Worm (Caenorhabditis elegans) whole organism, L3 larva: ENCODE measurements around the gene skpo-2.

Source experiments
- ceh-9 ChIP-seq: sonication (generic microtip); optimal IDR thresholded peaks from 2 replicates; lab custom pipeline; 2018; ENCODE audit warnings: missing biosample characterization, missing genetic modification characterization
- fos-1 ChIP-seq: fragments of 150-350 bp; optimal IDR thresholded peaks from 2 replicates; lab custom pipeline; 2014; ENCODE audit warnings: missing biosample characterization, missing genetic modification characterization
- lin-39 ChIP-seq: fragments of 150-350 bp; optimal IDR thresholded peaks from 2 replicates; lab custom pipeline; 2018; ENCODE audit warnings: missing biosample characterization, missing genetic modification reagents, missing genetic modification characterization
- mdl-1 ChIP-seq: fragments of 150-350 bp; optimal IDR thresholded peaks from 2 replicates; lab custom pipeline; 2014; ENCODE audit warnings: missing biosample characterization, missing genetic modification characterization
- nhr-237 ChIP-seq: fragments of 150-350 bp; optimal IDR thresholded peaks from 2 replicates; lab custom pipeline; 2014; ENCODE audit warnings: missing biosample characterization, missing genetic modification characterization
- unc-39 ChIP-seq: sonication (generic microtip); optimal IDR thresholded peaks from 4 replicates; lab custom pipeline; 2017; ENCODE audit warnings: missing biosample characterization, missing genetic modification characterization
- unc-62 ChIP-seq: fragments of 150-350 bp; sonication (generic microtip); optimal IDR thresholded peaks from 4 replicates; lab custom pipeline; 2014; ENCODE audit warnings: missing biosample characterization, missing genetic modification reagents, missing genetic modification characterization
- zag-1 ChIP-seq: fragments of 150-350 bp; optimal IDR thresholded peaks from 2 replicates; lab custom pipeline; 2014; ENCODE audit warnings: missing biosample characterization, missing genetic modification characterization

- no peak for TF ChIP-seq nhr-237
- TF ChIP-seq unc-39: no peak
- TF ChIP-seq lin-39 (tag; lab: Kevin White, UChicago): no peak
- TF ChIP-seq fos-1 (tag; lab: Kevin White, UChicago): no peak
- TF ChIP-seq zag-1 (tag; lab: Kevin White, UChicago): no peak
- TF ChIP-seq unc-62 (GFP tag; lab: Kevin White, UChicago): no peak
- no peak for TF ChIP-seq ceh-9
- TF ChIP-seq mdl-1: no peak
Observed at ce11 chrII:3395484-3395883, 40.8 kb downstream of the skpo-2 start, which contains the start of gene nep-20.
